Worm (Caenorhabditis elegans): ENCODE results near the gene cfap-36.

DNA sequence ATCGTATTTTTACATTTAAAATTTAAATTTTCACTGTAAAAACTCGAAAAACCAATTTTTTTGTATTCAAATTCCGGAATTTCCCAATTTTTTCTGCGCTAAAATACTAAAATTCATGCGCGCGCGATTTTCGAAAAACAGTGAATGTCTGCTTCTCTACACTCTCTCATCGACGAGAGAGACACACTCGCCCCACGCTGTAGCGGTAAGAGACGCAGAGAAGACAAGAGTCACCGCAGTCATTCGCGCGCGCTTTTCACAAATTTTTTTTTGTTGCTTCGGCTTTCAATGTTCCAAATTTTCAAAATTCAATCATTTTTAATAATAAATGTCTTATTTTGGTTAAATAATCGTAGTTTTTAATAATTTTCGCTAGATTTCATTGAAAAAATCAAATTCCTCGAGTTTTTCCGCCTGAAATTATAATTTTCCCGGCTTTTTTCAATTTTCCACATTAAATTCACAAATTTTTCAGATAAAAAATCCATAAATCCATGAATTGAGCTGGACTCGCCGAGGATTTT is 13.7 kb upstream of the cfap-36 start, which contains the start of gene arid-1:
- TF ChIP-seq snpc-1.3 (tag; optimal IDR thresholded peaks at IDR 0.05; ENCODE audit: insufficient read depth) = peak; percentile 23
- TF ChIP-seq Y53F4B.3 (GFP tag; IDR thresholded peaks at IDR 0.05) = no peak
- TF ChIP-seq hlh-26 (GFP tag; conservative IDR thresholded peaks at IDR 0.05) = no peak
- TF ChIP-seq unc-130 (GFP tag; optimal IDR thresholded peaks at IDR 0.05) = peak; percentile 11
- TF ChIP-seq ets-4 (GFP tag; optimal IDR thresholded peaks at IDR 0.05) = no peak
- no peak for TF ChIP-seq pha-4 (tag; optimal IDR thresholded peaks at IDR 0.05)
- no peak for TF ChIP-seq fkh-3 (tag; optimal IDR thresholded peaks at IDR 0.05)
- no peak for TF ChIP-seq akir-1 (GFP tag; optimal IDR thresholded peaks at IDR 0.05)
- peak; percentile 60 for TF ChIP-seq mcd-1 (GFP tag; IDR thresholded peaks at IDR 0.05)
- no peak for TF ChIP-seq unc-62 (GFP tag; optimal IDR thresholded peaks at IDR 0.05)
- TF ChIP-seq dox-1 (GFP tag; IDR thresholded peaks at IDR 0.05) = no peak; the same call in 1 of the 2 replicates
- no peak for TF ChIP-seq K12H6.12 (tag; optimal IDR thresholded peaks at IDR 0.05)
- no peak for TF ChIP-seq bed-1 (GFP tag; IDR thresholded peaks at IDR 0.05)
- TF ChIP-seq lin-40 (tag; optimal IDR thresholded peaks at IDR 0.05) = no peak
